Worm (Caenorhabditis elegans) whole organism, L2 larva: ENCODE data around the gene umps-1.

ENCODE experiments used
- R02D3.7 ChIP-seq: fragments of 150-350 bp; optimal IDR thresholded peaks from 2 replicates; lab custom pipeline; 2014; ENCODE audit warnings: missing biosample characterization, missing genetic modification characterization
- alr-1 ChIP-seq: fragments of 150-350 bp; optimal IDR thresholded peaks from 2 replicates; lab custom pipeline; 2014; ENCODE audit warnings: missing biosample characterization, missing genetic modification characterization
- dmd-4 ChIP-seq: sonication (generic microtip); optimal IDR thresholded peaks from 2 replicates; lab custom pipeline; 2017; ENCODE audit warnings: missing biosample characterization, missing genetic modification characterization
- elt-3 ChIP-seq: sonication (generic microtip); optimal IDR thresholded peaks from 2 replicates; lab custom pipeline; 2017; ENCODE audit warnings: missing biosample characterization, missing genetic modification characterization
- lsy-2 ChIP-seq, 2 experiments: fragments of 150-350 bp in 1 of 2; sonication (generic microtip) in 1 of 2; optimal IDR thresholded peaks; 2 replicates each; lab custom pipeline; 2014 to 2017; ENCODE audit warnings: missing biosample characterization in 2 of 2, missing genetic modification characterization in 2 of 2
- mdl-1 ChIP-seq, 2 experiments: fragments of 150-350 bp in 1 of 2; sonication (generic microtip) in 1 of 2; optimal IDR thresholded peaks; 2 replicates each; lab custom pipeline; 2017; ENCODE audit warnings: missing biosample characterization in 2 of 2, missing genetic modification characterization in 2 of 2
- nhr-21 ChIP-seq: fragments of 150-350 bp; optimal IDR thresholded peaks from 2 replicates; lab custom pipeline; 2014; ENCODE audit warnings: missing biosample characterization, missing genetic modification characterization
- nhr-237 ChIP-seq: fragments of 150-350 bp; optimal IDR thresholded peaks from 2 replicates; lab custom pipeline; 2014; ENCODE audit warnings: missing biosample characterization, missing genetic modification characterization
- snpc-4 ChIP-seq: fragments of 150-350 bp; optimal IDR thresholded peaks from 2 replicates; lab custom pipeline; 2014; ENCODE audit warnings: missing biosample characterization, missing genetic modification characterization
- unc-39 ChIP-seq: fragments of 150-350 bp; optimal IDR thresholded peaks from 2 replicates; lab custom pipeline; 2014; ENCODE audit warnings: missing biosample characterization, missing genetic modification characterization

- TF ChIP-seq R02D3.7 (tag; lab: Kevin White, UChicago) (no peak), nhr-21 (tag; lab: Kevin White, UChicago) (peak; percentile 71), elt-3 (tag; lab: Kevin White, UChicago) (no peak), lsy-2 (tag; optimal IDR thresholded peaks at IDR 0.05; lab: Kevin White, UChicago) (peak; percentile 93 to 99), dmd-4 (tag; lab: Kevin White, UChicago) (no peak), unc-39 (tag; lab: Kevin White, UChicago) (no peak), snpc-4 (peak; percentile 74), nhr-237 (no peak), mdl-1 (tag; optimal IDR thresholded peaks at IDR 0.05; lab: Kevin White, UChicago) (no peak), alr-1 (tag; lab: Kevin White, UChicago) (no peak)
Observed at ce11 chrIII:10357598-10358186, at the start of gene umps-1.
